Fruit fly (Drosophila melanogaster) whole organism, embryonic: ENCODE data around the gene Sap130.

ENCODE experiments used
- Oli ChIP-seq: fragments of 200-800 bp; sonication (Bioruptor generic); optimal IDR thresholded peaks from 2 replicates; lab custom pipeline; 2018; ENCODE audit warnings: missing biosample characterization, mild to moderate bottlenecking, missing genetic modification characterization, moderate library complexity
- en ChIP-seq: fragments of 200-800 bp; sonication (Bioruptor generic); optimal IDR thresholded peaks from 2 replicates; lab custom pipeline; 2016; ENCODE audit warnings: missing biosample characterization, missing genetic modification characterization
- usp ChIP-seq: fragments of >200 bp; optimal IDR thresholded peaks from 2 replicates; lab custom pipeline; 2017; ENCODE audit warnings: missing biosample characterization, missing genetic modification characterization

DNA sequence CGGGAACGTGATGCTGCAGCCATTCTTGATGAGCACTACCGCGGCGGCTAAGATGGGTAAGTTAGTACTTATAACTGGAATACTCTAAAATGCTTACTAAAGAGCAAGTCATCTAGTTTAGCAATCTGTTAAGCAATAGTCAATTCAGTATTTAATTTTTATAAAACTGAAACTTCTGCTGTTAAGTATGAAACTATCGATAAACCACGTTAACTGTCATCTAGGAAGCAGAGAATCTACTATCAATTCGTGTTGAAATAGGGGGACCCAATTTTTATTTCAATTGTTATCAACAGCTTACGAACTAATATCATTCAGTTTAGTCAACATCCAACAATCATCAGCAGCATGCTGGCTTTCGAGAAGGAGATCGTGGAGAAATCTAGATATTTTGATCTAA lies 2.7 kb downstream of the Sap130 start, which contains the start of gene CG32110:
- no peak for TF ChIP-seq en (GFP tag; lab: Kevin White, UChicago)
- TF ChIP-seq Oli (tag; lab: Kevin White, UChicago), result no peak
- no peak for TF ChIP-seq usp (GFP tag; lab: Kevin White, UChicago)
